Fruit fly (Drosophila melanogaster): Measurements from ENCODE around the gene ATPsynepsilonL.

ATPsynepsilonL gene

DNA sequence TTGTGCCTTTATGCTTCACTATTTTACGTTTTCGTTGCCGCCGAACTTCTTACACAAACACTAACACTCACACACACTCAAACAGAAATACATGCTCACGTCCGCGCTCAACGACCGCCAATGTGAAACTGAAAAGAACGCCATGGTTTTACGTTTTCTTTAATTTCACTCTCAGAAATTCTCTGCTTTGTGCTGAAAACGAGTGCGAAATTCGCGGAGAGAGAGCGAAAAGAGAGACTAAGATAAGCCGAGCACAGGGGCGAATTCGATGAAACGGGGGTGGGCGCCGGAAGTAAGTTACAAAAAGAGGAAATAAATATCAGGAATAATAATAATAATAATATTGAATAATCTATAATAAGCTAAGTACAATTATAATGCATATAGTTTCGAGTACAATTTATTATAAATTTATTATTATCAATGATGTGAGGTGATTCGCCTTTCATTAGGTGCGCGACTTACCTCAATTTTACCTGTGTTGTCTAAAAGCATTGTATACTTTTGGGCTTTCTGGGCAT lies 48.8 kb downstream of the ATPsynepsilonL start, which contains the start of gene Best1:
TSS of gene Best1 (minus strand) at position 132 of the 521 bp plus-strand sequence.
- TF ChIP-seq CG10669 (GFP tag; optimal IDR thresholded peaks at IDR 0.05) (peak; percentile 89), cyc (GFP tag; optimal IDR thresholded peaks at IDR 0.05) (peak; percentile 85), fd85E (GFP tag; optimal IDR thresholded peaks at IDR 0.05) (peak; percentile 71), Lpt (GFP tag; optimal IDR thresholded peaks at IDR 0.05) (peak; percentile 78), CG8632 (GFP tag; optimal IDR thresholded peaks at IDR 0.05) (peak; percentile 95), CG3032 (tag; optimal IDR thresholded peaks at IDR 0.05) (peak; percentile 89), fd59A (GFP tag; optimal IDR thresholded peaks at IDR 0.05) (peak; percentile 69), CG7368 (GFP tag; optimal IDR thresholded peaks at IDR 0.05) (peak; percentile 82), spab (GFP tag; optimal IDR thresholded peaks at IDR 0.05) (peak; percentile 82), CG11294 (GFP tag; IDR thresholded peaks at IDR 0.05) (peak; percentile 84), CG1621 (tag; optimal IDR thresholded peaks at IDR 0.05) (peak; percentile 88), CG6276 (GFP tag; optimal IDR thresholded peaks at IDR 0.05) (peak; percentile 92), Met (GFP tag; optimal IDR thresholded peaks at IDR 0.05) (peak; percentile 91), eg (GFP tag; IDR thresholded peaks at IDR 0.05) (peak; percentile 95), Hr38 (GFP tag; optimal IDR thresholded peaks at IDR 0.05) (no peak), Blimp-1 (GFP tag; optimal IDR thresholded peaks at IDR 0.05) (peak; percentile 89), OdsH (GFP tag; optimal IDR thresholded peaks at IDR 0.05) (peak; percentile 90), CG6808 (GFP tag; optimal IDR thresholded peaks at IDR 0.05) (peak; percentile 84), CG8319 (GFP tag; optimal IDR thresholded peaks at IDR 0.05) (peak; percentile 81), Gug (GFP tag; IDR thresholded peaks at IDR 0.05) (peak; percentile 89), net (GFP tag; optimal IDR thresholded peaks at IDR 0.05) (peak; percentile 91), Eip75B (GFP tag; optimal IDR thresholded peaks at IDR 0.05) (peak; percentile 81), Hr4 (GFP tag; optimal IDR thresholded peaks at IDR 0.05) (peak; percentile 88), Sox15 (GFP tag; optimal IDR thresholded peaks at IDR 0.05) (peak; percentile 70), CG16779 (tag; optimal IDR thresholded peaks at IDR 0.05) (peak; percentile 93), CG10631 (GFP tag; optimal IDR thresholded peaks at IDR 0.05) (peak; percentile 93), svp (GFP tag) (peak; percentile 95), CG8119 (GFP tag; IDR thresholded peaks at IDR 0.05) (peak; percentile 93), CG6854 (GFP tag; optimal IDR thresholded peaks at IDR 0.05) (peak; percentile 96), CG15336 (GFP tag; IDR thresholded peaks at IDR 0.05) (peak; percentile 95), acj6 (GFP tag; optimal IDR thresholded peaks at IDR 0.05) (peak; percentile 90), ss (GFP tag; optimal IDR thresholded peaks at IDR 0.05) (peak; percentile 86 to 91), vri (GFP tag; optimal IDR thresholded peaks at IDR 0.05) (peak; percentile 85), Hr39 (GFP tag; optimal IDR thresholded peaks at IDR 0.05) (peak; percentile 77), esn (GFP tag; optimal IDR thresholded peaks at IDR 0.05) (peak; percentile 95), CG11902 (GFP tag; optimal IDR thresholded peaks at IDR 0.05) (peak; percentile 98), CG34406 (GFP tag; optimal IDR thresholded peaks at IDR 0.05) (peak; percentile 96), fkh (GFP tag; optimal IDR thresholded peaks at IDR 0.05) (peak; percentile 80), CG11762 (GFP tag; optimal IDR thresholded peaks at IDR 0.05; ENCODE audit: insufficient read depth) (peak; percentile 89), Ets21C (GFP tag; optimal IDR thresholded peaks at IDR 0.05) (peak; percentile 70), Sox14 (GFP tag; optimal IDR thresholded peaks at IDR 0.05) (peak; percentile 87), dac (GFP tag; optimal IDR thresholded peaks at IDR 0.05) (peak; percentile 87), pdm3 (GFP tag; optimal IDR thresholded peaks at IDR 0.05) (peak; percentile 86), CG4318 (GFP tag; optimal IDR thresholded peaks at IDR 0.05) (peak; percentile 80), Sox102F (GFP tag; optimal IDR thresholded peaks at IDR 0.05) (peak; percentile 93), achi (GFP tag; optimal IDR thresholded peaks at IDR 0.05) (peak; percentile 94), Smox (GFP tag; optimal IDR thresholded peaks at IDR 0.05) (peak; percentile 86), lz (GFP tag; optimal IDR thresholded peaks at IDR 0.05) (peak; percentile 89), dsx (GFP tag; optimal IDR thresholded peaks at IDR 0.05; ENCODE audit: poor library complexity, severe bottlenecking) (peak; percentile 88), CG3919 (GFP tag; optimal IDR thresholded peaks at IDR 0.05) (peak; percentile 96), Eip93F (GFP tag; optimal IDR thresholded peaks at IDR 0.05) (peak; percentile 73)
